Worm (Caenorhabditis elegans): ENCODE data around the gene F26F12.5.

The F26F12.5 gene

ce11 chrV:5901833-5902232 is 36.8 kb upstream of the F26F12.5 start, which contains the start of gene C04E6.5:
Gene C04E6.5 (plus strand): TSS chrV:5902133.
- TF ChIP-seq rnt-1 (tag; optimal IDR thresholded peaks at IDR 0.05), result no peak
- TF ChIP-seq ref-2 (tag; optimal IDR thresholded peaks at IDR 0.05), result no peak
- TF ChIP-seq ttx-3 (tag; optimal IDR thresholded peaks at IDR 0.05), result no peak
- no peak for TF ChIP-seq K09A11.1 (tag; optimal IDR thresholded peaks at IDR 0.05; ENCODE audit: insufficient read depth)
- TF ChIP-seq ztf-16 (tag; optimal IDR thresholded peaks at IDR 0.05), result no peak

- TF ChIP-seq ahr-1 (tag; optimal IDR thresholded peaks at IDR 0.05) (no peak), ceh-22 (tag; optimal IDR thresholded peaks at IDR 0.05) (no peak), dmd-4 (tag; optimal IDR thresholded peaks at IDR 0.05; ENCODE audit: borderline replicate concordance) (no peak)
Measured at ce11 chrV:5899940-5900339, 35.0 kb upstream of the F26F12.5 start, which contains the start of gene srd-16. Gene srd-16 (minus strand): TSS chrV:5900040.

ce11 chrV:5895021-5895420 is 30.0 kb upstream of the F26F12.5 start, which contains the start of gene grd-9:
Gene grd-9 (plus strand): TSS chrV:5895321.
- TF ChIP-seq sdc-2 (tag; optimal IDR thresholded peaks at IDR 0.05) (no peak), ztf-16 (tag; optimal IDR thresholded peaks at IDR 0.05) (no peak), ceh-24 (tag; optimal IDR thresholded peaks at IDR 0.05) (no peak), nfya-1 (tag; optimal IDR thresholded peaks at IDR 0.05) (no peak), elt-2 (tag; optimal IDR thresholded peaks at IDR 0.05) (no peak), pag-3 (tag; optimal IDR thresholded peaks at IDR 0.05; ENCODE audit: borderline replicate concordance) (no peak)

- TF ChIP-seq nhr-232 (tag; optimal IDR thresholded peaks at IDR 0.05) (no peak), syd-9 (tag; optimal IDR thresholded peaks at IDR 0.05) (no peak), tbx-7 (tag; optimal IDR thresholded peaks at IDR 0.05) (no peak), ttx-3 (tag; optimal IDR thresholded peaks at IDR 0.05) (no peak), fax-1 (tag; optimal IDR thresholded peaks at IDR 0.05) (no peak), C38D4.7 (GFP tag; optimal IDR thresholded peaks at IDR 0.05) (no peak), pat-9 (tag; optimal IDR thresholded peaks at IDR 0.05) (no peak), gmeb-2 (tag; optimal IDR thresholded peaks at IDR 0.05) (no peak), zip-5 (tag; optimal IDR thresholded peaks at IDR 0.05) (no peak), T23F11.4 (GFP tag; optimal IDR thresholded peaks at IDR 0.05) (no peak), lim-6 (tag; optimal IDR thresholded peaks at IDR 0.05) (no peak), K02D7.2 (tag; optimal IDR thresholded peaks at IDR 0.05) (no peak), ceh-14 (tag; optimal IDR thresholded peaks at IDR 0.05) (no peak), npax-4 (tag; optimal IDR thresholded peaks at IDR 0.05) (no peak), eyg-1 (tag; optimal IDR thresholded peaks at IDR 0.05) (no peak), pqm-1 (tag; optimal IDR thresholded peaks at IDR 0.05) (no peak), sox-4 (tag; optimal IDR thresholded peaks at IDR 0.05) (no peak), unc-3 (GFP tag; conservative IDR thresholded peaks at IDR 0.05) (no peak), unc-3 (tag; optimal IDR thresholded peaks at IDR 0.05) (no peak)
Measured at ce11 chrV:5893015-5893414, 28.0 kb upstream of the F26F12.5 start, which contains the start of gene C04E6.7. Gene C04E6.7 (plus strand): TSS chrV:5893315.

ce11 chrV:5891204-5891603 is 26.2 kb upstream of the F26F12.5 start:
- no peak for TF ChIP-seq pros-1 (tag; optimal IDR thresholded peaks at IDR 0.05)
- no peak for TF ChIP-seq lin-11 (tag; optimal IDR thresholded peaks at IDR 0.05)
- no peak for TF ChIP-seq pat-9 (tag; optimal IDR thresholded peaks at IDR 0.05)

ce11 chrV:5888820-5889219 is 23.8 kb upstream of the F26F12.5 start:
- TF ChIP-seq madf-2 (tag; optimal IDR thresholded peaks at IDR 0.05) (no peak), unc-3 (GFP tag; conservative IDR thresholded peaks at IDR 0.05) (no peak), unc-3 (tag; optimal IDR thresholded peaks at IDR 0.05) (no peak), ceh-31 (tag; optimal IDR thresholded peaks at IDR 0.05) (no peak), unc-42 (tag; optimal IDR thresholded peaks at IDR 0.05) (no peak), F13H6.1 (tag; optimal IDR thresholded peaks at IDR 0.05) (no peak), pha-2 (tag; optimal IDR thresholded peaks at IDR 0.05) (no peak), ref-2 (tag; optimal IDR thresholded peaks at IDR 0.05) (no peak), sox-4 (tag; optimal IDR thresholded peaks at IDR 0.05) (no peak), ceh-48 (tag; optimal IDR thresholded peaks at IDR 0.05) (no peak), dve-1 (tag; optimal IDR thresholded peaks at IDR 0.05) (no peak), Y22D7AL.16 (tag; optimal IDR thresholded peaks at IDR 0.05) (no peak), dmd-4 (tag; optimal IDR thresholded peaks at IDR 0.05; ENCODE audit: borderline replicate concordance) (no peak), ceh-2 (tag; optimal IDR thresholded peaks at IDR 0.05) (no peak), sdc-2 (tag; optimal IDR thresholded peaks at IDR 0.05) (no peak), gmeb-2 (tag; optimal IDR thresholded peaks at IDR 0.05) (no peak)

Measured in whole organism, late embryonic.